Worm (Caenorhabditis elegans): ENCODE measurements around the gene F45D3.3.

DNA sequence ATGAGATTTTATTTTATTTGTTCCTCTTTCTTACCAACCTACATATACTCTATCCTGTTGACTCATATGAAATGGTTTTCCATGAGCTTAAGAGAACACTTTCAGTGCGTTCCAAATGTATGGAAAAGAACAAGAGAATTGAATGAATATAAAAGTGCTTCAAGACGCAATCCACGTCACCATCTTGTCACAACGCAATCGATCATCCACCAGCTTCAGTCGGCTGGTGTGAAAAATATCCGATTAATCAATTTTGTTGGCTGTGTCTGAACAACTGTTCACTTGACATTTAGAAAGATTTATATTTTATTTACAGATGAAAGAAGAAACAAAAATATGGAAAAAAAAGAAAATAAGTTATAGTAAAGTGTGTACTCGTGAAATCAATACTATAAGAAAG is 26.8 kb downstream of the F45D3.3 start:
- no peak for TF ChIP-seq fos-1 (tag; optimal IDR thresholded peaks at IDR 0.05)
- TF ChIP-seq aly-2 (tag; optimal IDR thresholded peaks at IDR 0.05): no peak
- no peak for TF ChIP-seq pha-4 (tag; optimal IDR thresholded peaks at IDR 0.05)
- no peak for TF ChIP-seq ceh-82 (tag; optimal IDR thresholded peaks at IDR 0.05)
- no peak for TF ChIP-seq unc-39 (tag; optimal IDR thresholded peaks at IDR 0.05)
- TF ChIP-seq skn-1 (tag; optimal IDR thresholded peaks at IDR 0.05): no peak
- TF ChIP-seq lin-39 (tag; optimal IDR thresholded peaks at IDR 0.05): peak; percentile 59
- TF ChIP-seq snpc-4 (tag; optimal IDR thresholded peaks at IDR 0.05): no peak
- no peak for TF ChIP-seq ama-1 (optimal IDR thresholded peaks at IDR 0.05)
- no peak for TF ChIP-seq hmg-11 (tag; optimal IDR thresholded peaks at IDR 0.05)

Data from whole organism, L3 larva.